Fruit fly (Drosophila melanogaster): ENCODE data around the gene Ufd4.
A peak's percentile ranks its signal among the peaks of the same experiment; 100 is the strongest.

DNA sequence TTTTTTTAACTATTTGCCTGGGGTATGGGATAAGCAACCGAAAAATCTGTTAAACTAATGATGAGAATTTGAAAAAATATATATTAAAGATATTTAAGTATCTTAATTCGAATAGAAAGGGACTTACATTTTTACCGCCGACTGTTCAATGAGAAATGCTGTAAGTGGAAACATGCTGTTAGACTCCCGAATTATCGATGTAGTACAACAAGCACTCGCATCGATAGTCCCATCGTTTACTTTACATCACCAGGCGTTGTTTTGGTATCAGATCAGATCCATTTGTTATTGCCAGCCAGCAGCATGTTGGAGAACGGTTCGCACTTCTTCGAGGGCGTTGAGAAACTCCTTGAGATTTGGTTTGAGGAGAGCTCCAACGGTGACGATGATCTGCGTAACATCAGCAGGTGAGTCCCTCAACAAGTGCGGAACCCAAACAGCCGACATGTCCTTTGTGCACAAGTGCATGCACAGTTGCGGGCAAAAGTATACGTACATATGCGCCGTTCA, 47.1 kb upstream of the Ufd4 start, which contains the start of gene SamDC:
- TF ChIP-seq CTCF (optimal IDR thresholded peaks at IDR 0.05) = peak in 1 of 2 experiments; percentile 15
- no peak for TF ChIP-seq CG8478 (optimal IDR thresholded peaks at IDR 0.05)
